Fruit fly (Drosophila melanogaster): Measurements from ENCODE around the gene betaggt-I.

betaggt-I gene

dm6 chr2L:4976988-4977551 is 31.7 kb downstream of the betaggt-I start, which contains the start of the genes Gmd and CG3792 (continued):
- TF ChIP-seq pan (optimal IDR thresholded peaks at IDR 0.05) (no peak), pan (GFP tag; optimal IDR thresholded peaks at IDR 0.05 in 1 of 2, IDR thresholded peaks at IDR 0.05 in 1 of 2) (peak in 1 of 2 experiments; percentile 96), CG6683 (GFP tag; optimal IDR thresholded peaks at IDR 0.05) (peak; percentile 90), CG6854 (GFP tag; optimal IDR thresholded peaks at IDR 0.05) (peak; percentile 79), Bgb (GFP tag; IDR thresholded peaks at IDR 0.05; ENCODE audit: partially characterized antibody) (peak; percentile 78), br (optimal IDR thresholded peaks at IDR 0.05) (no peak), rib (GFP tag; IDR thresholded peaks at IDR 0.05) (peak; percentile 96), tna (GFP tag; IDR thresholded peaks at IDR 0.05; ENCODE audit: partially characterized antibody) (peak; percentile 67), D19A (tag; optimal IDR thresholded peaks at IDR 0.05) (peak; percentile 91), CG8359 (GFP tag; optimal IDR thresholded peaks at IDR 0.05; ENCODE audit: borderline replicate concordance) (peak; percentile 88), Sox102F (GFP tag; optimal IDR thresholded peaks at IDR 0.05) (peak; percentile 94), salm (tag; optimal IDR thresholded peaks at IDR 0.05) (peak; percentile 89), CG12219 (GFP tag; optimal IDR thresholded peaks at IDR 0.05) (peak; percentile 91), HmgZ (tag; optimal IDR thresholded peaks at IDR 0.05) (peak; percentile 96), Usf (GFP tag; optimal IDR thresholded peaks at IDR 0.05) (peak; percentile 87), CG4707 (GFP tag; optimal IDR thresholded peaks at IDR 0.05) (peak; percentile 95), CG3847 (GFP tag; IDR thresholded peaks at IDR 0.05) (peak; percentile 97), Chrac-16 (GFP tag; optimal IDR thresholded peaks at IDR 0.05) (peak; percentile 91), Mad (GFP tag; optimal IDR thresholded peaks at IDR 0.05) (peak; percentile 90), CG5953 (GFP tag; IDR thresholded peaks at IDR 0.05) (peak; percentile 93), CG1529 (GFP tag; optimal IDR thresholded peaks at IDR 0.05) (peak; percentile 86), Hmx (GFP tag; optimal IDR thresholded peaks at IDR 0.05) (peak; percentile 92), ems (GFP tag; optimal IDR thresholded peaks at IDR 0.05) (peak; percentile 91), Scr (GFP tag; IDR thresholded peaks at IDR 0.05; ENCODE audit: partially characterized antibody) (peak; percentile 82), psq (GFP tag; optimal IDR thresholded peaks at IDR 0.05) (peak; percentile 69), CG11723 (GFP tag; optimal IDR thresholded peaks at IDR 0.05) (peak; percentile 91), CG1602 (GFP tag; optimal IDR thresholded peaks at IDR 0.05) (peak; percentile 95), Sry-β (GFP tag; optimal IDR thresholded peaks at IDR 0.05) (peak; percentile 76), PHDP (tag; optimal IDR thresholded peaks at IDR 0.05) (peak; percentile 89), Trl (optimal IDR thresholded peaks at IDR 0.05) (no peak), Trl (GFP tag; optimal IDR thresholded peaks at IDR 0.05) (peak; percentile 94), stc (GFP tag; IDR thresholded peaks at IDR 0.05) (peak; percentile 95), Ada2b (GFP tag; IDR thresholded peaks at IDR 0.05) (peak; percentile 96), HLH3B (GFP tag; IDR thresholded peaks at IDR 0.05) (peak; percentile 95), CG13894 (tag; optimal IDR thresholded peaks at IDR 0.05) (peak; percentile 95), onecut (GFP tag; IDR thresholded peaks at IDR 0.05) (peak; percentile 89), CG3407 (GFP tag; optimal IDR thresholded peaks at IDR 0.05) (peak; percentile 78), CG1832 (GFP tag; optimal IDR thresholded peaks at IDR 0.05) (no peak), Dbx (GFP tag; IDR thresholded peaks at IDR 0.05) (peak; percentile 97), Xbp1 (GFP tag; optimal IDR thresholded peaks at IDR 0.05) (peak; percentile 97), CG34422 (GFP tag; IDR thresholded peaks at IDR 0.05) (peak; percentile 98), Poxn (GFP tag; IDR thresholded peaks at IDR 0.05) (peak; percentile 86), ken (GFP tag; IDR thresholded peaks at IDR 0.05) (peak; percentile 95), CG6765 (GFP tag; optimal IDR thresholded peaks at IDR 0.05) (peak; percentile 90), ash1 (GFP tag; optimal IDR thresholded peaks at IDR 0.05) (peak; percentile 9), her (GFP tag; optimal IDR thresholded peaks at IDR 0.05) (peak; percentile 90), CHES-1-like (GFP tag; optimal IDR thresholded peaks at IDR 0.05) (peak; percentile 92), caup (GFP tag; optimal IDR thresholded peaks at IDR 0.05; ENCODE audit: severe bottlenecking) (peak; percentile 90), Hey (tag; optimal IDR thresholded peaks at IDR 0.05) (no peak), CG17802 (tag; optimal IDR thresholded peaks at IDR 0.05) (peak; percentile 81), CG13624 (GFP tag; optimal IDR thresholded peaks at IDR 0.05) (peak; percentile 94)

All from whole organism, embryonic.